Fruit fly (Drosophila melanogaster) whole organism, embryonic: ENCODE measurements around the gene nuf.

ENCODE experiments used
- CG10274 ChIP-seq: fragments of 200-800 bp; sonication (Bioruptor generic); optimal IDR thresholded peaks from 3 replicates; lab custom pipeline; 2017; ENCODE audit warnings: missing biosample characterization, mild to moderate bottlenecking, missing genetic modification characterization
- CG10321 ChIP-seq: fragments of 200-800 bp; sonication (Bioruptor generic); IDR thresholded peaks from 2 replicates; pipeline ENCODE4 v1.3.6; 2022; ENCODE audit warnings: missing biosample characterization, missing genetic modification characterization
- CG10543 ChIP-seq: fragments of 200-800 bp; sonication (Bioruptor generic); optimal IDR thresholded peaks from 3 replicates; lab custom pipeline; 2017; ENCODE audit warnings: missing biosample characterization, mild to moderate bottlenecking, missing genetic modification characterization, moderate library complexity
- CG11456 ChIP-seq: fragments of 200-800 bp; sonication (Bioruptor generic); IDR thresholded peaks from 3 replicates; pipeline ENCODE4 v1.3.6; 2022; ENCODE audit warnings: missing biosample characterization, missing genetic modification characterization
- CG11504 ChIP-seq: fragments of 200-800 bp; sonication (Bioruptor generic); optimal IDR thresholded peaks from 3 replicates; lab custom pipeline; 2019; ENCODE audit warnings: missing biosample characterization, mild to moderate bottlenecking, missing genetic modification characterization, moderate library complexity
- CG12236 ChIP-seq: fragments of 200-800 bp; sonication (Bioruptor generic); optimal IDR thresholded peaks from 2 replicates; lab custom pipeline; 2016; ENCODE audit warnings: missing biosample characterization, missing genetic modification characterization
- CG14441 ChIP-seq: fragments of 200-800 bp; sonication (Bioruptor generic); IDR thresholded peaks from 2 replicates; pipeline ENCODE4 v1.3.6; 2022; ENCODE audit warnings: missing biosample characterization, missing genetic modification characterization
- CG16779 ChIP-seq: fragments of 200-800 bp; sonication (Bioruptor generic); IDR thresholded peaks from 2 replicates; pipeline ENCODE4 v1.3.6; 2022; ENCODE audit warnings: missing biosample characterization, missing genetic modification characterization
- CG17829 ChIP-seq: fragments of 200-800 bp; optimal IDR thresholded peaks from 2 replicates; lab custom pipeline; 2019; ENCODE audit warnings: missing biosample characterization, mild to moderate bottlenecking, missing genetic modification characterization, moderate library complexity
- CG17912 ChIP-seq: fragments of 200-800 bp; sonication (Bioruptor generic); optimal IDR thresholded peaks from 2 replicates; lab custom pipeline; 2018; ENCODE audit warnings: missing biosample characterization, mild to moderate bottlenecking, missing genetic modification characterization
- CG31388 ChIP-seq: fragments of 200-800 bp; sonication (Bioruptor generic); optimal IDR thresholded peaks from 2 replicates; lab custom pipeline; 2016; ENCODE audit warnings: missing biosample characterization, missing genetic modification characterization
- CG3726 ChIP-seq: fragments of 200-800 bp; sonication (Bioruptor generic); IDR thresholded peaks from 3 replicates; pipeline ENCODE4, ENCODE4 v1.3.6; 2022; ENCODE audit warnings: missing biosample characterization, missing genetic modification characterization
- CG4282 ChIP-seq: fragments of 200-800 bp; sonication (Bioruptor generic); optimal IDR thresholded peaks from 2 replicates; lab custom pipeline; 2016; ENCODE audit warnings: missing biosample characterization, missing genetic modification characterization
- CG8089 ChIP-seq: fragments of 200-800 bp; sonication (Bioruptor generic); optimal IDR thresholded peaks from 3 replicates; lab custom pipeline; 2016; ENCODE audit warnings: missing biosample characterization, missing genetic modification characterization
- CG8388 ChIP-seq: fragments of 200-800 bp; sonication (Bioruptor generic); optimal IDR thresholded peaks from 2 replicates; lab custom pipeline; 2019; ENCODE audit warnings: missing biosample characterization, mild to moderate bottlenecking, missing genetic modification characterization, moderate library complexity
- GATAe ChIP-seq: fragments of 200-800 bp; sonication (Bioruptor generic); conservative IDR thresholded peaks from 2 replicates; pipeline ENCODE4 v1.3.6; 2022; ENCODE audit warnings: missing biosample characterization, missing genetic modification characterization
- HmgZ ChIP-seq: fragments of 200-800 bp; sonication (Bioruptor generic); optimal IDR thresholded peaks from 2 replicates; lab custom pipeline; 2018; ENCODE audit warnings: missing biosample characterization, mild to moderate bottlenecking, missing genetic modification characterization
- Hr78 ChIP-seq, 2 experiments: fragments of 200-800 bp in 1 of 2; fragments of >200 bp in 1 of 2; sonication (Bioruptor generic) in 1 of 2; optimal IDR thresholded peaks; 2 replicates each; lab custom pipeline; 2017 to 2019; ENCODE audit warnings: missing biosample characterization in 2 of 2, missing genetic modification characterization in 2 of 2, mild to moderate bottlenecking in 1 of 2, moderate library complexity in 1 of 2
- Mes4 ChIP-seq: fragments of 200-800 bp; sonication (Bioruptor generic); optimal IDR thresholded peaks from 2 replicates; lab custom pipeline; 2016; ENCODE audit warnings: missing biosample characterization, missing genetic modification characterization
- Nf-YA ChIP-seq: fragments of 200-800 bp; sonication (Bioruptor generic); IDR thresholded peaks from 2 replicates; pipeline ENCODE4 v1.3.6; 2022; ENCODE audit warnings: missing biosample characterization, missing genetic modification characterization
- Pdp1 ChIP-seq, 2 experiments: fragments of 200-800 bp; sonication (Bioruptor generic); optimal IDR thresholded peaks; 3 replicates each; lab custom pipeline; 2016; ENCODE audit warnings: missing biosample characterization in 2 of 2, missing genetic modification characterization in 2 of 2, mild to moderate bottlenecking in 1 of 2, moderate library complexity in 1 of 2
- Ravus ChIP-seq: fragments of 200-800 bp; sonication (Bioruptor generic); IDR thresholded peaks from 2 replicates; pipeline ENCODE4 v1.3.6; 2022; ENCODE audit warnings: missing biosample characterization, missing genetic modification characterization
- Sry-δ ChIP-seq: fragments of 200-800 bp; sonication (Bioruptor generic); optimal IDR thresholded peaks from 2 replicates; lab custom pipeline; 2016; ENCODE audit warnings: missing biosample characterization, missing genetic modification characterization
- Ssrp ChIP-seq: fragments of 200-800 bp; sonication (Bioruptor generic); optimal IDR thresholded peaks from 2 replicates; lab custom pipeline; 2018; ENCODE audit warnings: missing biosample characterization, mild to moderate bottlenecking, missing genetic modification characterization, moderate library complexity
- bcd ChIP-seq: fragments of 200-800 bp; sonication (Bioruptor generic); optimal IDR thresholded peaks from 2 replicates; lab custom pipeline; 2017; ENCODE audit warnings: missing biosample characterization, mild to moderate bottlenecking, missing genetic modification characterization
- cg ChIP-seq: fragments of 200-800 bp; sonication (Bioruptor generic); optimal IDR thresholded peaks from 3 replicates; lab custom pipeline; 2019; ENCODE audit warnings: missing biosample characterization, mild to moderate bottlenecking, missing genetic modification characterization, moderate library complexity
- chif ChIP-seq, 2 experiments: fragments of 200-800 bp; sonication (Bioruptor generic); optimal IDR thresholded peaks; 3 replicates each; lab custom pipeline; 2016; ENCODE audit warnings: missing biosample characterization in 2 of 2, missing genetic modification characterization in 2 of 2
- chm ChIP-seq: fragments of 200-800 bp; sonication (Bioruptor generic); IDR thresholded peaks from 2 replicates; pipeline ENCODE4 v1.3.6; 2022; ENCODE audit warnings: missing biosample characterization, missing genetic modification characterization
- crc ChIP-seq: fragments of 200-800 bp; sonication (Bioruptor generic); optimal IDR thresholded peaks from 2 replicates; lab custom pipeline; 2016; ENCODE audit warnings: missing biosample characterization, missing genetic modification characterization
- dm ChIP-seq: fragments of 200-800 bp; sonication (Bioruptor generic); optimal IDR thresholded peaks from 3 replicates; lab custom pipeline; 2016; ENCODE audit warnings: missing biosample characterization, missing genetic modification characterization
- fd64A ChIP-seq: fragments of 200-800 bp; sonication (Bioruptor generic); optimal IDR thresholded peaks from 3 replicates; lab custom pipeline; 2018; ENCODE audit warnings: missing biosample characterization, mild to moderate bottlenecking, missing genetic modification characterization
- grau ChIP-seq: fragments of 200-800 bp; optimal IDR thresholded peaks from 3 replicates; lab custom pipeline; 2019; ENCODE audit warnings: missing biosample characterization, mild to moderate bottlenecking, missing genetic modification characterization, moderate library complexity
- gro ChIP-seq: fragments of 200-800 bp; sonication (Bioruptor generic); optimal IDR thresholded peaks from 2 replicates; lab custom pipeline; 2016; ENCODE audit warnings: missing biosample characterization, missing genetic modification characterization
- gsb ChIP-seq: fragments of 200-800 bp; sonication (Bioruptor generic); IDR thresholded peaks from 2 replicates; pipeline ENCODE4 v1.3.6; 2022; ENCODE audit warnings: missing biosample characterization, missing genetic modification characterization
- jing ChIP-seq: fragments of 200-800 bp; sonication (Bioruptor generic); optimal IDR thresholded peaks from 2 replicates; lab custom pipeline; 2018; ENCODE audit warnings: missing biosample characterization, mild to moderate bottlenecking, missing genetic modification characterization
- jumu ChIP-seq: fragments of 200-800 bp; sonication (Bioruptor generic); optimal IDR thresholded peaks from 3 replicates; lab custom pipeline; 2016; ENCODE audit warnings: missing biosample characterization, missing genetic modification characterization
- knrl ChIP-seq: fragments of 200-800 bp; sonication (Bioruptor generic); IDR thresholded peaks from 3 replicates; pipeline ENCODE4 v1.3.6; 2022; ENCODE audit warnings: missing biosample characterization, missing genetic modification characterization; ENCODE audit not compliant: partially characterized antibody
- lov ChIP-seq, 2 experiments: fragments of 200-800 bp in 1 of 2; fragments of >200 bp in 1 of 2; sonication (Bioruptor generic) in 1 of 2; IDR thresholded peaks in 1 of 2; optimal IDR thresholded peaks in 1 of 2; 2 replicates in 1 of 2; 3 replicates in 1 of 2; pipeline versions ENCODE4 v1.3.6 to Lab custom; 2017 to 2022; ENCODE audit warnings: missing biosample characterization in 1 of 2, missing genetic modification characterization in 1 of 2
- odd ChIP-seq: fragments of 200-800 bp; sonication (Bioruptor generic); optimal IDR thresholded peaks from 2 replicates; lab custom pipeline; 2017; ENCODE audit warnings: missing biosample characterization, mild to moderate bottlenecking, missing genetic modification characterization
- pan ChIP-seq, 4 experiments: fragments of >200 bp in 3 of 4; fragments of 200-800 bp in 1 of 4; sonication (Bioruptor generic) in 1 of 4; optimal IDR thresholded peaks in 3 of 4; IDR thresholded peaks in 1 of 4; 2 replicates each; pipeline versions ENCODE4 v1.3.6 to Lab custom; 2017 to 2022; ENCODE audit warnings: missing biosample characterization in 2 of 4, missing genetic modification characterization in 2 of 4, mixed read lengths in 1 of 4
- pum ChIP-seq: fragments of 200-800 bp; sonication (Bioruptor generic); optimal IDR thresholded peaks from 2 replicates; lab custom pipeline; 2016; ENCODE audit warnings: missing biosample characterization, missing genetic modification characterization
- ranshi ChIP-seq: fragments of 200-800 bp; sonication (Bioruptor generic); IDR thresholded peaks from 2 replicates; pipeline ENCODE4 v1.3.6; 2022; ENCODE audit warnings: missing biosample characterization, missing genetic modification characterization
- run ChIP-seq: fragments of 200-800 bp; sonication (Bioruptor generic); optimal IDR thresholded peaks from 3 replicates; lab custom pipeline; 2018; ENCODE audit warnings: missing biosample characterization, mild to moderate bottlenecking, missing genetic modification characterization
- so ChIP-seq: fragments of 200-800 bp; sonication (Bioruptor generic); IDR thresholded peaks from 3 replicates; pipeline ENCODE4 v1.3.6; 2022; ENCODE audit warnings: missing biosample characterization, missing genetic modification characterization
- sug ChIP-seq: fragments of 200-800 bp; optimal IDR thresholded peaks from 2 replicates; lab custom pipeline; 2019; ENCODE audit warnings: missing biosample characterization, mild to moderate bottlenecking, missing genetic modification characterization, moderate library complexity
- tup ChIP-seq: fragments of 200-800 bp; sonication (Bioruptor generic); optimal IDR thresholded peaks from 2 replicates; lab custom pipeline; 2016; ENCODE audit warnings: missing biosample characterization, mild to moderate bottlenecking, missing genetic modification characterization, moderate library complexity
- twi ChIP-seq: fragments of 200-800 bp; optimal IDR thresholded peaks from 2 replicates; lab custom pipeline; 2019; ENCODE audit warnings: missing biosample characterization, mild to moderate bottlenecking, missing genetic modification characterization, moderate library complexity
- zfh1 ChIP-seq: fragments of 200-800 bp; sonication (Bioruptor generic); IDR thresholded peaks from 3 replicates; pipeline ENCODE4 v1.3.6; 2022; ENCODE audit warnings: missing biosample characterization, missing genetic modification characterization

nuf gene

dm6 chr3L:14274088-14275058, 83.7 kb downstream of the nuf start, which contains the start of gene fz (continued):
- TF ChIP-seq CG4282 (GFP tag; lab: Kevin White, UChicago) (no peak), CG31388 (GFP tag; lab: Kevin White, UChicago) (no peak), pum (no peak), HmgZ (no peak), ranshi (GFP tag; lab: Robert Waterston, UW) (peak; percentile 23; the same call in 1 of the 2 replicates), gsb (GFP tag; lab: Robert Waterston, UW) (no peak), lov (optimal IDR thresholded peaks at IDR 0.05; lab: Kevin White, UChicago) (no peak), lov (GFP tag; IDR thresholded peaks at IDR 0.05; lab: Robert Waterston, UW) (no peak), CG8388 (GFP tag; lab: Kevin White, UChicago) (no peak), bcd (no peak), gro (GFP tag; lab: Kevin White, UChicago) (peak; percentile 43), jing (no peak), chm (peak; percentile 88), CG14441 (GFP tag; lab: Robert Waterston, UW) (no peak), Ssrp (tag; lab: Kevin White, UChicago) (no peak), pan (optimal IDR thresholded peaks at IDR 0.05; lab: Kevin White, UChicago) (no peak), pan (GFP tag; optimal IDR thresholded peaks at IDR 0.05 in 1 of 2, IDR thresholded peaks at IDR 0.05 in 1 of 2) (peak in 1 of 2 experiments; percentile 18), cg (GFP tag; lab: Kevin White, UChicago) (no peak), CG3726 (no peak), CG11504 (peak; percentile 14), CG10274 (GFP tag; lab: Kevin White, UChicago) (no peak), run (tag; lab: Kevin White, UChicago) (no peak), CG17829 (tag; lab: Kevin White, UChicago) (no peak), CG12236 (GFP tag; lab: Kevin White, UChicago) (no peak), jumu (GFP tag; lab: Kevin White, UChicago) (no peak), fd64A (GFP tag; lab: Kevin White, UChicago) (no peak), GATAe (no peak), CG17912 (GFP tag; lab: Kevin White, UChicago) (no peak), Sry-δ (GFP tag; lab: Kevin White, UChicago) (no peak), dm (GFP tag; lab: Kevin White, UChicago) (no peak), tup (no peak), Ravus (GFP tag; lab: Robert Waterston, UW) (no peak), CG10321 (no peak), Mes4 (GFP tag; lab: Kevin White, UChicago) (no peak), CG10543 (GFP tag; lab: Kevin White, UChicago) (no peak), sug (no peak), grau (tag; lab: Kevin White, UChicago) (no peak), twi (tag; lab: Kevin White, UChicago) (peak; percentile 10), knrl (GFP tag; lab: Robert Waterston, UW) (peak; percentile 42), Hr78 (GFP tag; optimal IDR thresholded peaks at IDR 0.05; lab: Kevin White, UChicago) (no peak), odd (GFP tag; lab: Kevin White, UChicago) (no peak), CG8089 (no peak), chif (GFP tag; optimal IDR thresholded peaks at IDR 0.05; lab: Kevin White, UChicago) (no peak), zfh1 (GFP tag; lab: Robert Waterston, UW) (no peak), so (GFP tag; lab: Robert Waterston, UW) (peak; percentile 70; the same call in 2 of the 3 replicates), Nf-YA (GFP tag; lab: Robert Waterston, UW) (no peak; the same call in 1 of the 2 replicates), Pdp1 (GFP tag; optimal IDR thresholded peaks at IDR 0.05; lab: Kevin White, UChicago) (no peak), crc (GFP tag; lab: Kevin White, UChicago) (no peak), CG11456 (no peak), CG16779 (GFP tag; lab: Robert Waterston, UW) (no peak)
